Worm (Caenorhabditis elegans): ENCODE results near the gene alg-1.

Gene alg-1

DNA sequence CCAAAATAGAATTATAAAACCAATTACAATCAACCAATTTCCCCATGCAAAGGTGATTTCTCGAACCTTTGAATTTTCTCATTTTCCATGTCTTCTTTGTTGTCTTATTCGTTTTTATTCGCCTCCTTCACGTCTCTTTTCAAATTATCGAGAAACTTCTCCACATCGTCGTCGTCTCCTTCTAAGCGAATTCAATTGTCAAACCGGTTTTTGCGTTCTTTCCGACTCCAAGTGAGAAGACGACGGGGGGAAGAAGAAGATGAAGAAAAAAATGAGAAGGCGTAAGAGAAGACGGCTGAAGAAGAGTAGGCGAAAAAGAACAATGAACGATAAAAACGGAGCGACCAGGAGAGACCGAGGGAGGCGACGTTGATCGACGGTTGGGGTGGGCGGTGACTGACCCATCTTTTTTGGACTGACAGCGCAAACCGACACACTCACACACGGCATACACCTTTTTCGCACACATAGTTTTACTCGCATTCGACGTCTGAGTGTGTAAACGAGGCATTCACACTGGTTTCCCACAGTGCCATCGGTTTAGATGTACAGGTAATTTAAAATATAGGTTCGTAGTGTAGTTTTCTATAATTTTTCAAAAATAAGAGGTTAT is 28.4 kb upstream of the alg-1 start (continued):
- TF ChIP-seq lin-13 (GFP tag; optimal IDR thresholded peaks at IDR 0.05) (peak; percentile 40), nhr-21 (tag; optimal IDR thresholded peaks at IDR 0.05) (peak; percentile 59)

DNA sequence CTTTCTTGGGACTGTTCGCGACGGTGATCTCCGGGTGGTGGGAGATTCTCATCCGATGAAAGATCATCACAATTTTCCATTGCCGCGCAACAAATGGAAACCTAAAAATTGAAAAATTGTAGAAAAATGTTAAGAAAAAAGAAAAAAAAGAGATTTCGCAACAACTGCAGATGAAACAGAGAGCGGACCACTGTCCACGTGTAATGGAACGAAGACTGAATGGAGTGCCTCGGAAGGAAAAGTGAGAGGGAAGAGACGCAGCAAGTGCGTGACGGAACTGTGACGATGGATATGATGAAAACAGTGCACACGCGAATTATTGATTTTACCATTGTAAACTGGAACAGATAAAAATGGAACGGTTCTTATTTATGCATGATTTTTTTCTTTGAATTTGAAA is 22.9 kb upstream of the alg-1 start, which contains the start of gene meg-2:
TSS of gene meg-2 (minus strand) at position 101 of the 400 bp plus-strand sequence.
- no peak for TF ChIP-seq C34F6.9 (tag; optimal IDR thresholded peaks at IDR 0.05)
- TF ChIP-seq mbf-1 (tag; optimal IDR thresholded peaks at IDR 0.05): no peak
- TF ChIP-seq elt-1 (tag; optimal IDR thresholded peaks at IDR 0.05): no peak
- TF ChIP-seq skn-1 (tag; optimal IDR thresholded peaks at IDR 0.05): no peak
- no peak for TF ChIP-seq ama-1 (optimal IDR thresholded peaks at IDR 0.05)
- TF ChIP-seq unc-62 (GFP tag; optimal IDR thresholded peaks at IDR 0.05): no peak
- TF ChIP-seq lsy-2 (tag; optimal IDR thresholded peaks at IDR 0.05): no peak

DNA sequence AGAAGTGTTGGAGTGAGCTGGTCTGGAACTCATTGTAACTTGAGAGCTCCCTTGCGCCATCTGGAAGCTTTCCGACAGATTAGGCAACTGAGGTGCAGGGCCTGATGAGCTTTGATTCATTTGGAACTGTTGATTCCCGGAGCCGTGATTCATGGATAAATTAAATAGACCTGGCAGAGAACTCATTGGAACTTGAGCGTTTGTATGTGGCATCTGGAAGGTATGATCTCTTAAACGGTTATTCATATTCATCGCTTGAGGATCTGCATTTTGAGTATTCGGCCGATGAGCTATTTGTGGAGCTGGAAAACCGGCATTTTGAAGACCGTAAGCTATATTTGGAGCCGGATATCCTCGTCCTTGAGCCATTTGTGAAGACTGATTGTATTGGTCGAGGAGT is 20.4 kb upstream of the alg-1 start:
- TF ChIP-seq ztf-11 (tag; optimal IDR thresholded peaks at IDR 0.05) (no peak), egl-27 (tag; optimal IDR thresholded peaks at IDR 0.05) (no peak), unc-55 (GFP tag; optimal IDR thresholded peaks at IDR 0.05) (no peak), lsy-2 (tag; optimal IDR thresholded peaks at IDR 0.05) (no peak), mab-5 (tag; optimal IDR thresholded peaks at IDR 0.05) (no peak), R02D3.7 (tag; optimal IDR thresholded peaks at IDR 0.05) (no peak), peb-1 (tag; optimal IDR thresholded peaks at IDR 0.05) (no peak), ceh-16 (tag; optimal IDR thresholded peaks at IDR 0.05) (no peak), gmeb-1 (tag; optimal IDR thresholded peaks at IDR 0.05) (no peak), ZK546.5 (tag; optimal IDR thresholded peaks at IDR 0.05) (no peak)

DNA sequence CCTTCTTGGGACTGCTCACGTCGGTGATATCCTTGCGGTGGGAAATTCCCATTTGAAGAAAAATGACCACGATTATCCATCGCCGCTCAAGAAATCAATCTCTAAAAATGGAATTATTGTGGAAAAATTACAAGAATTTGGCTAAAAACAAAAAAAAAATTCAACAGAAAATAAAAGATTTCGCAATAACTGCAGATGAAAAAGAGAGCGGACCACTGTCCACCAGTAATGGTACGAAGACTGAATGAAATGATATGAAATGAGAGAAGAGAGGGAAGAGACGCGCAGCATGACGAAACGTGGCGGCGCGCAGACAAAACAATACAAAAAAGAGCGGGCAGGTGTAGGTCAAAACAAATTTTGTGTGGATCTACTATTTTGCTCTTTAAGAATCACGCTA is 19.4 kb upstream of the alg-1 start, which contains the start of gene meg-1:
TSS of gene meg-1 (minus strand) at position 101 of the 400 bp plus-strand sequence.
- no peak for TF ChIP-seq sma-9 (GFP tag; optimal IDR thresholded peaks at IDR 0.05)
- no peak for TF ChIP-seq sma-9 (tag; optimal IDR thresholded peaks at IDR 0.05)
- no peak for TF ChIP-seq F13H6.1 (tag; optimal IDR thresholded peaks at IDR 0.05)
- TF ChIP-seq skn-1 (tag; optimal IDR thresholded peaks at IDR 0.05): no peak
- no peak for TF ChIP-seq nhr-77 (tag; optimal IDR thresholded peaks at IDR 0.05)
- no peak for TF ChIP-seq nhr-21 (tag; optimal IDR thresholded peaks at IDR 0.05)
- no peak for TF ChIP-seq zag-1 (tag; optimal IDR thresholded peaks at IDR 0.05)
- TF ChIP-seq elt-3 (tag; optimal IDR thresholded peaks at IDR 0.05): no peak
- no peak for TF ChIP-seq elt-1 (tag; optimal IDR thresholded peaks at IDR 0.05)
- no peak for TF ChIP-seq C34F6.9 (tag; optimal IDR thresholded peaks at IDR 0.05)
- TF ChIP-seq unc-39 (tag; optimal IDR thresholded peaks at IDR 0.05): no peak
- no peak for TF ChIP-seq dmd-4 (tag; optimal IDR thresholded peaks at IDR 0.05)
- TF ChIP-seq ceh-16 (tag; optimal IDR thresholded peaks at IDR 0.05): no peak
- no peak for TF ChIP-seq ama-1 (optimal IDR thresholded peaks at IDR 0.05)
- TF ChIP-seq mdl-1 (tag; optimal IDR thresholded peaks at IDR 0.05): no peak
- no peak for TF ChIP-seq sma-3 (GFP tag; optimal IDR thresholded peaks at IDR 0.05)
- no peak for TF ChIP-seq fos-1 (tag; optimal IDR thresholded peaks at IDR 0.05)
- TF ChIP-seq crh-2 (tag; optimal IDR thresholded peaks at IDR 0.05): no peak
- TF ChIP-seq snpc-4 (tag; optimal IDR thresholded peaks at IDR 0.05): no peak
- no peak for TF ChIP-seq mbf-1 (tag; optimal IDR thresholded peaks at IDR 0.05)
- TF ChIP-seq nhr-12 (tag; optimal IDR thresholded peaks at IDR 0.05): no peak

DNA sequence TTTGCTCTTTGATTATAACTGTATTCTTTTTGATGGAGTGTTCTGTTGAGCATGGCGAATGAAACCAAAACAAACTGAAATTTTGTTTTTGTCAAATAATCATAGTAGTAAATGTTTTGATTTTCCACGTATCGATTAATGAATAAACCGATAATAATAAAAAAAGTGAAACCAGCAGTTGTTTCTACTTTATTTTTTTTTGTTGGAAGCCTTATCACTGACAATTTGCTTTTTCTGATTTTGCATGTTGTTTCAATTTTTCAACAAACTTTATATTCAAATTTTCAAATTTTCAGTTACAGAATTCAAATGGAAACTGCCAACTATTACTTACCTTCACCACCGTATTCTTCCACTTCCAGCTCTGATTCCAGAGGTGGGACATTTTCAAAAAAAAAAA is 14.3 kb upstream of the alg-1 start, which contains the start of gene elt-3:
TSS of gene elt-3 (plus strand) at position 301 of the 400 bp plus-strand sequence.
- TF ChIP-seq nhr-129 (tag; optimal IDR thresholded peaks at IDR 0.05) (no peak), skn-1 (tag; optimal IDR thresholded peaks at IDR 0.05) (no peak)

DNA sequence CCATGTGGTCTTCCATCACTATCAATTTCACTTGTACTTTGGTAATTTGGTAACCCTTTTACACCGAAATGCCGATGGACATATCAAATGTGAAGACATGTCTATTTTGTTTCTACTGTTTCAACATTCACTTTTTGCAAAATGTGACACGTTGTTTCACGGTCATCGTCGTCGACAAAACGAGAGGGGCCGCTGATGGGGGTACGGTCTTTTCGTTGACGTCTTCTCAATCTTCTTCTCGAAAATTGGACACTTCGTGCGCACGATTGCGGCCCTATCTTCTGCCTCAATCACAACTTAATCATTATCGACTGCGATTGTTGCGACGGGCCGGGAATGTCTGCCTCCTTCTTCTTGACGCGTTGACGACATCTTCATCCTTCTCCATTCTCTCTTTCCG is 12.2 kb upstream of the alg-1 start:
- TF ChIP-seq zag-1 (tag; optimal IDR thresholded peaks at IDR 0.05) (no peak), blmp-1 (tag; optimal IDR thresholded peaks at IDR 0.05; ENCODE audit: insufficient read depth) (peak; percentile 79), nhr-25 (tag; optimal IDR thresholded peaks at IDR 0.05) (peak; percentile 20), lin-11 (tag; optimal IDR thresholded peaks at IDR 0.05) (no peak), alr-1 (tag; optimal IDR thresholded peaks at IDR 0.05) (no peak), sma-9 (GFP tag; optimal IDR thresholded peaks at IDR 0.05) (peak; percentile 22), sma-9 (tag; optimal IDR thresholded peaks at IDR 0.05) (no peak), mdl-1 (tag; optimal IDR thresholded peaks at IDR 0.05) (no peak), dmd-4 (tag; optimal IDR thresholded peaks at IDR 0.05) (no peak), unc-62 (GFP tag; optimal IDR thresholded peaks at IDR 0.05) (no peak), fos-1 (tag; optimal IDR thresholded peaks at IDR 0.05) (no peak), peb-1 (tag; optimal IDR thresholded peaks at IDR 0.05) (no peak), sma-3 (GFP tag; optimal IDR thresholded peaks at IDR 0.05) (peak; percentile 32), snpc-4 (tag; optimal IDR thresholded peaks at IDR 0.05) (no peak), nhr-21 (tag; optimal IDR thresholded peaks at IDR 0.05) (peak; percentile 63), ceh-16 (tag; optimal IDR thresholded peaks at IDR 0.05) (peak; percentile 51), crh-2 (tag; optimal IDR thresholded peaks at IDR 0.05) (peak; percentile 46), nhr-129 (tag; optimal IDR thresholded peaks at IDR 0.05) (peak; percentile 16), ztf-4 (tag; optimal IDR thresholded peaks at IDR 0.05) (no peak)

All from whole organism, L2 larva.